Worm (Caenorhabditis elegans): ENCODE measurements around the gene nhr-102.

DNA sequence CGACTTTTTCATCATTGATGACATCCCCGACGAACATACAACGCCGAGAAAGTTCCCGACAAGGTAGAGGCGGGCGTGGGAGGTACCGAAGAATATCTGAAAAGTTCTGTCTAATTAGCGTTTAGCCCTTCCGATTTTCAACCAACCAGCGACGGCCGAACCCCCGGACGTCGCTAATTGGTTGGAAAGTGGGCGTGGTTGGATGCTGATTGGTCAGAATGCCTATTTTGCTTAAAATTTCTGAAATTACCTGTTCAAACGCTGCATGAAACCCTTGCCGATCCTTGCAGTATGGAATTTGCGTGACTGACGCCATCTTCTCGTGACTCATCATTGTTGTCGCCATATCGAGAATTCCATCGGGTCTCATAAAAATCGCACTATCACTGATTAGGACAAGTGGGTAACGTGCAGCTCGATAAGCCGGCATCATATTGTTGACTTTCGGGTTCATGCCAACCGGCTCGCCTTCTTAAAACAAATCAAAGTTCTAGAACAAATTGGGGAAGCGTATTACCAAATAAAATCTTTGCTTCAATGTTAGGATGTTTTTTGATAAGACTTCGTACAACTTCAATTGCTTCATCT is 11.6 kb upstream of the nhr-102 start:
- no peak for TF ChIP-seq nhr-76 (tag; optimal IDR thresholded peaks at IDR 0.05)
- TF ChIP-seq nhr-28 (tag; optimal IDR thresholded peaks at IDR 0.05) = no peak
- TF ChIP-seq nhr-237 (tag; optimal IDR thresholded peaks at IDR 0.05) = no peak
- TF ChIP-seq unc-39 (tag; optimal IDR thresholded peaks at IDR 0.05) = no peak
- TF ChIP-seq lin-13 (tag; optimal IDR thresholded peaks at IDR 0.05) = no peak
- TF ChIP-seq ham-2 (GFP tag; optimal IDR thresholded peaks at IDR 0.05) = no peak
- no peak for TF ChIP-seq elt-3 (tag; optimal IDR thresholded peaks at IDR 0.05)
- TF ChIP-seq blmp-1 (tag; optimal IDR thresholded peaks at IDR 0.05) = no peak
